Worm (Caenorhabditis elegans): ENCODE data around the gene F35F10.1.

DNA sequence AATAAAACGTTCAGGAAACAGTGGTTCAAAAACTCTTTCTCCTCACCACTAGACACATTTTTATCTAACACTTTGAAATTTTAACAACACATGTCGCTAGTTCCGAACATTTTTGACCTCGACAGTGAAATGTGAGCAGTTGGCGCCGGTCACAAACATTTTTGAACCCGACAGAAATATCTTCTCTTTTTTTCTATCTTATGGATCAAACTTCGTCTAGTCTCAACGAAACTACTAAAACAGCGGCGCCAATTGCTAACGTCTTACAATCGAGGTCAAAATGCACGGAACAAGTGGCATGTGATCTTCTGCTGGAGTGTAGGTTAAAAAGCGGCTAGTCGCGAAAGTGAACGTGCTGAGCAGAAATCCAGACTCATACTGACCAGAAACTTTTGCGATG lies 27.9 kb downstream of the F35F10.1 start:
- TF ChIP-seq ztf-11 (tag; optimal IDR thresholded peaks at IDR 0.05) (no peak), nhr-77 (tag; optimal IDR thresholded peaks at IDR 0.05) (no peak), nhr-237 (tag; optimal IDR thresholded peaks at IDR 0.05) (no peak), C16A3.4 (tag; optimal IDR thresholded peaks at IDR 0.05) (no peak), elt-3 (tag; optimal IDR thresholded peaks at IDR 0.05) (no peak)

Measured in whole organism, L1 larva.